Worm (Caenorhabditis elegans) whole organism, L3 larva: Measurements from ENCODE around the gene F08F8.11.

Source experiments
- R02D3.7 ChIP-seq: fragments of 150-350 bp; optimal IDR thresholded peaks from 2 replicates; lab custom pipeline; 2014; ENCODE audit warnings: missing biosample characterization, missing genetic modification characterization
- ZK546.5 ChIP-seq: sonication (generic microtip); optimal IDR thresholded peaks from 2 replicates; lab custom pipeline; 2017; ENCODE audit warnings: missing biosample characterization, missing genetic modification characterization
- aly-2 ChIP-seq: fragments of 150-350 bp; optimal IDR thresholded peaks from 2 replicates; lab custom pipeline; 2014; ENCODE audit warnings: missing biosample characterization, missing genetic modification characterization
- ama-1 ChIP-seq: fragments of 150-350 bp; optimal IDR thresholded peaks from 2 replicates; lab custom pipeline; 2018
- ceh-16 ChIP-seq: sonication (generic microtip); optimal IDR thresholded peaks from 2 replicates; lab custom pipeline; 2017; ENCODE audit warnings: missing biosample characterization, missing genetic modification characterization
- ceh-28 ChIP-seq: fragments of 150-350 bp; optimal IDR thresholded peaks from 2 replicates; lab custom pipeline; 2014; ENCODE audit warnings: missing biosample characterization, missing genetic modification reagents, missing genetic modification characterization
- ceh-82 ChIP-seq: fragments of 150-350 bp; optimal IDR thresholded peaks from 2 replicates; lab custom pipeline; 2014; ENCODE audit warnings: missing biosample characterization, missing genetic modification characterization
- ceh-9 ChIP-seq: sonication (generic microtip); optimal IDR thresholded peaks from 2 replicates; lab custom pipeline; 2018; ENCODE audit warnings: missing biosample characterization, missing genetic modification characterization
- daf-12 ChIP-seq: fragments of 150-350 bp; optimal IDR thresholded peaks from 2 replicates; lab custom pipeline; 2014; ENCODE audit warnings: missing biosample characterization, missing genetic modification reagents, missing genetic modification characterization
- egl-27 ChIP-seq: sonication (generic microtip); optimal IDR thresholded peaks from 4 replicates; lab custom pipeline; 2017; ENCODE audit warnings: missing biosample characterization, missing genetic modification reagents, missing genetic modification characterization
- egl-5 ChIP-seq: fragments of 150-350 bp; optimal IDR thresholded peaks from 2 replicates; lab custom pipeline; 2017; ENCODE audit warnings: missing biosample characterization, missing genetic modification reagents, missing genetic modification characterization, inconsistent platforms
- elt-1 ChIP-seq: fragments of 150-350 bp; optimal IDR thresholded peaks from 2 replicates; lab custom pipeline; 2014; ENCODE audit warnings: missing biosample characterization, missing genetic modification characterization
- elt-2 ChIP-seq: sonication (generic microtip); optimal IDR thresholded peaks from 2 replicates; lab custom pipeline; 2016; ENCODE audit warnings: missing genetic modification reagents, mild to moderate bottlenecking, missing genetic modification characterization, missing compliant biosample characterization
- elt-3 ChIP-seq, 3 experiments: fragments of 150-350 bp in 1 of 3; sonication (generic microtip) in 2 of 3; optimal IDR thresholded peaks; 2 replicates in 2 of 3; 4 replicates in 1 of 3; lab custom pipeline; 2014 to 2017; ENCODE audit warnings: missing biosample characterization in 3 of 3, missing genetic modification characterization in 3 of 3
- eor-1 ChIP-seq, 2 experiments: fragments of 150-350 bp; optimal IDR thresholded peaks; 2 replicates each; lab custom pipeline; 2014 to 2018; ENCODE audit warnings: missing biosample characterization in 2 of 2, missing genetic modification characterization in 2 of 2
- fkh-10 ChIP-seq: sonication (generic microtip); optimal IDR thresholded peaks from 2 replicates; lab custom pipeline; 2017; ENCODE audit warnings: missing biosample characterization, missing genetic modification reagents, missing genetic modification characterization
- fkh-2 ChIP-seq: fragments of 150-350 bp; optimal IDR thresholded peaks from 2 replicates; lab custom pipeline; 2014; ENCODE audit warnings: missing biosample characterization, missing genetic modification reagents, missing genetic modification characterization
- fos-1 ChIP-seq: fragments of 150-350 bp; optimal IDR thresholded peaks from 2 replicates; lab custom pipeline; 2014; ENCODE audit warnings: missing biosample characterization, missing genetic modification characterization
- hmg-11 ChIP-seq: sonication (generic microtip); optimal IDR thresholded peaks from 2 replicates; lab custom pipeline; 2016; ENCODE audit warnings: missing genetic modification characterization, missing compliant biosample characterization
- jun-1 ChIP-seq: fragments of 150-350 bp; optimal IDR thresholded peaks from 2 replicates; lab custom pipeline; 2014; ENCODE audit warnings: missing biosample characterization, missing genetic modification reagents, missing genetic modification characterization
- lin-15B ChIP-seq: fragments of 150-350 bp; optimal IDR thresholded peaks from 2 replicates; lab custom pipeline; 2014; ENCODE audit warnings: missing biosample characterization, missing genetic modification characterization
- lin-39 ChIP-seq: fragments of 150-350 bp; optimal IDR thresholded peaks from 2 replicates; lab custom pipeline; 2018; ENCODE audit warnings: missing biosample characterization, missing genetic modification reagents, missing genetic modification characterization
- lsy-12 ChIP-seq: sonication (generic microtip); optimal IDR thresholded peaks from 2 replicates; lab custom pipeline; 2016; ENCODE audit warnings: mild to moderate bottlenecking, missing genetic modification characterization, missing compliant biosample characterization
- mdl-1 ChIP-seq: fragments of 150-350 bp; optimal IDR thresholded peaks from 2 replicates; lab custom pipeline; 2014; ENCODE audit warnings: missing biosample characterization, missing genetic modification characterization
- mml-1 ChIP-seq: fragments of 150-350 bp; sonication (generic microtip); optimal IDR thresholded peaks from 3 replicates; lab custom pipeline; 2014; ENCODE audit warnings: missing biosample characterization, missing genetic modification characterization
- nfya-1 ChIP-seq: sonication (generic microtip); optimal IDR thresholded peaks from 2 replicates; lab custom pipeline; 2017; ENCODE audit warnings: missing genetic modification characterization, mild to moderate bottlenecking, missing compliant biosample characterization, antibody characterized with exemption, moderate library complexity; ENCODE audit not compliant: insufficient read depth
- nhr-11 ChIP-seq: fragments of 150-350 bp; optimal IDR thresholded peaks from 2 replicates; lab custom pipeline; 2014; ENCODE audit warnings: missing biosample characterization, missing genetic modification characterization
- nhr-12 ChIP-seq: fragments of 150-350 bp; optimal IDR thresholded peaks from 2 replicates; lab custom pipeline; 2014; ENCODE audit warnings: missing biosample characterization, missing genetic modification characterization
- nhr-23 ChIP-seq: fragments of 150-350 bp; optimal IDR thresholded peaks from 2 replicates; lab custom pipeline; 2014; ENCODE audit warnings: missing biosample characterization, missing genetic modification reagents, missing genetic modification characterization
- nhr-237 ChIP-seq: fragments of 150-350 bp; optimal IDR thresholded peaks from 2 replicates; lab custom pipeline; 2014; ENCODE audit warnings: missing biosample characterization, missing genetic modification characterization
- nhr-25 ChIP-seq: sonication (generic microtip); optimal IDR thresholded peaks from 2 replicates; lab custom pipeline; 2017; ENCODE audit warnings: missing biosample characterization, missing genetic modification characterization
- nhr-28 ChIP-seq: fragments of 150-350 bp; optimal IDR thresholded peaks from 2 replicates; lab custom pipeline; 2014; ENCODE audit warnings: missing biosample characterization, missing genetic modification characterization
- nhr-43 ChIP-seq: sonication (generic microtip); optimal IDR thresholded peaks from 2 replicates; lab custom pipeline; 2016; ENCODE audit warnings: mild to moderate bottlenecking, missing genetic modification characterization, missing compliant biosample characterization; ENCODE audit not compliant: poor library complexity, severe bottlenecking
- nhr-67 ChIP-seq: fragments of 150-350 bp; optimal IDR thresholded peaks from 2 replicates; lab custom pipeline; 2014; ENCODE audit warnings: missing biosample characterization, missing genetic modification characterization
- nhr-76 ChIP-seq: fragments of 150-350 bp; sonication (generic microtip); optimal IDR thresholded peaks from 5 replicates; lab custom pipeline; 2014; ENCODE audit warnings: missing biosample characterization, missing genetic modification characterization
- nhr-77 ChIP-seq: fragments of 150-350 bp; optimal IDR thresholded peaks from 2 replicates; lab custom pipeline; 2014; ENCODE audit warnings: missing biosample characterization, missing genetic modification characterization
- pha-4 ChIP-seq: fragments of 150-350 bp; optimal IDR thresholded peaks from 2 replicates; lab custom pipeline; 2014; ENCODE audit warnings: missing biosample characterization, missing genetic modification reagents, missing genetic modification characterization
- pqm-1 ChIP-seq: fragments of 150-350 bp; optimal IDR thresholded peaks from 2 replicates; lab custom pipeline; 2017; ENCODE audit warnings: missing biosample characterization, missing genetic modification characterization, inconsistent platforms
- sea-2 ChIP-seq: fragments of 150-350 bp; sonication (generic microtip); optimal IDR thresholded peaks from 4 replicates; lab custom pipeline; 2014; ENCODE audit warnings: missing biosample characterization, missing genetic modification reagents, missing genetic modification characterization
- skn-1 ChIP-seq: fragments of 150-350 bp; optimal IDR thresholded peaks from 2 replicates; lab custom pipeline; 2014; ENCODE audit warnings: missing biosample characterization, missing genetic modification characterization
- snpc-4 ChIP-seq: fragments of 150-350 bp; optimal IDR thresholded peaks from 2 replicates; lab custom pipeline; 2014; ENCODE audit warnings: missing biosample characterization, missing genetic modification characterization
- tbx-2 ChIP-seq: sonication (generic microtip); optimal IDR thresholded peaks from 2 replicates; lab custom pipeline; 2016; ENCODE audit warnings: mild to moderate bottlenecking, missing genetic modification characterization, missing compliant biosample characterization
- unc-39 ChIP-seq: sonication (generic microtip); optimal IDR thresholded peaks from 4 replicates; lab custom pipeline; 2017; ENCODE audit warnings: missing biosample characterization, missing genetic modification characterization
- unc-62 ChIP-seq: fragments of 150-350 bp; sonication (generic microtip); optimal IDR thresholded peaks from 4 replicates; lab custom pipeline; 2014; ENCODE audit warnings: missing biosample characterization, missing genetic modification reagents, missing genetic modification characterization
- zag-1 ChIP-seq: fragments of 150-350 bp; optimal IDR thresholded peaks from 2 replicates; lab custom pipeline; 2014; ENCODE audit warnings: missing biosample characterization, missing genetic modification characterization
- ztf-11 ChIP-seq: fragments of 150-350 bp; optimal IDR thresholded peaks from 2 replicates; lab custom pipeline; 2014; ENCODE audit warnings: missing biosample characterization, missing genetic modification characterization
- ztf-4 ChIP-seq: fragments of 150-350 bp; optimal IDR thresholded peaks from 2 replicates; lab custom pipeline; 2014; ENCODE audit warnings: missing biosample characterization, missing genetic modification characterization

Gene F08F8.11

ce11 chrIII:7383733-7384132 is 18.0 kb downstream of the F08F8.11 start, which contains the start of gene tbp-1:
Gene tbp-1, plus strand, starts transcription at chrIII:7384033.
- TF ChIP-seq elt-2 (no peak), snpc-4 (tag; lab: Kevin White, UChicago) (no peak), ZK546.5 (tag; lab: Kevin White, UChicago) (no peak), mml-1 (tag; lab: Kevin White, UChicago) (no peak), egl-27 (tag; lab: Kevin White, UChicago) (no peak)

ce11 chrIII:7385929-7386328 is 20.2 kb downstream of the F08F8.11 start, which contains the start of gene trd-1:
Gene trd-1, plus strand, starts transcription at chrIII:7386229.
- TF ChIP-seq nhr-12 (no peak), nhr-43 (tag; lab: Kevin White, UChicago) (no peak), egl-27 (tag; lab: Kevin White, UChicago) (no peak), ZK546.5 (tag; lab: Kevin White, UChicago) (no peak), zag-1 (tag; lab: Kevin White, UChicago) (no peak), daf-12 (no peak), ztf-4 (tag; lab: Kevin White, UChicago) (no peak), tbx-2 (tag; lab: Kevin White, UChicago) (no peak), nhr-23 (tag; lab: Kevin White, UChicago) (no peak), mdl-1 (tag; lab: Kevin White, UChicago) (no peak), hmg-11 (tag; lab: Kevin White, UChicago) (no peak), nfya-1 (tag; lab: Kevin White, UChicago) (no peak), nhr-76 (tag; lab: Kevin White, UChicago) (no peak)

- TF ChIP-seq skn-1 (tag; lab: Kevin White, UChicago) (no peak), daf-12 (no peak), elt-3 (tag; optimal IDR thresholded peaks at IDR 0.05; lab: Kevin White, UChicago) (no peak), elt-1 (tag; lab: Kevin White, UChicago) (no peak), ama-1 (lab: Kevin White, UChicago) (no peak), nhr-67 (tag; lab: Kevin White, UChicago) (no peak), nhr-237 (tag; lab: Kevin White, UChicago) (no peak), fkh-2 (tag; lab: Kevin White, UChicago) (no peak), nhr-43 (tag; lab: Kevin White, UChicago) (no peak), nhr-25 (tag; lab: Kevin White, UChicago) (no peak), nhr-76 (tag; lab: Kevin White, UChicago) (no peak), hmg-11 (tag; lab: Kevin White, UChicago) (peak; percentile 50), pha-4 (tag; lab: Kevin White, UChicago) (peak; percentile 44), nhr-12 (no peak), nhr-28 (tag; lab: Kevin White, UChicago) (no peak), fkh-10 (GFP tag; lab: Kevin White, UChicago) (no peak), egl-27 (tag; lab: Kevin White, UChicago) (no peak), ceh-9 (tag; lab: Kevin White, UChicago) (no peak), elt-2 (peak; percentile 60), sea-2 (GFP tag; lab: Kevin White, UChicago) (no peak), nhr-23 (tag; lab: Kevin White, UChicago) (no peak), nfya-1 (tag; lab: Kevin White, UChicago) (peak; percentile 63), lsy-12 (tag; lab: Kevin White, UChicago) (peak; percentile 64), ceh-16 (tag; lab: Kevin White, UChicago) (no peak), R02D3.7 (tag; lab: Kevin White, UChicago) (no peak), aly-2 (tag; lab: Kevin White, UChicago) (no peak), zag-1 (tag; lab: Kevin White, UChicago) (no peak), unc-39 (tag; lab: Kevin White, UChicago) (no peak), jun-1 (tag; lab: Kevin White, UChicago) (no peak), unc-62 (no peak), lin-39 (tag; lab: Kevin White, UChicago) (peak; percentile 12), ztf-4 (tag; lab: Kevin White, UChicago) (no peak), tbx-2 (tag; lab: Kevin White, UChicago) (no peak), nhr-11 (no peak), mdl-1 (tag; lab: Kevin White, UChicago) (peak; percentile 9), ceh-28 (tag; lab: Kevin White, UChicago) (no peak), egl-5 (tag; lab: Kevin White, UChicago) (no peak), ceh-82 (tag; lab: Kevin White, UChicago) (no peak), snpc-4 (tag; lab: Kevin White, UChicago) (peak; percentile 39), mml-1 (tag; lab: Kevin White, UChicago) (no peak), ztf-11 (tag; lab: Kevin White, UChicago) (no peak), fos-1 (tag; lab: Kevin White, UChicago) (no peak), nhr-77 (tag; lab: Kevin White, UChicago) (no peak), ZK546.5 (tag; lab: Kevin White, UChicago) (no peak), eor-1 (tag; optimal IDR thresholded peaks at IDR 0.05; lab: Kevin White, UChicago) (no peak), lin-15B (tag; lab: Kevin White, UChicago) (no peak), pqm-1 (tag; lab: Kevin White, UChicago) (peak; percentile 40)
These were observed 21.7 kb downstream of the F08F8.11 start for ce11 chrIII:7387359-7387758.
